Worm (Caenorhabditis elegans) whole organism, young adult: ENCODE results near the gene srsx-33.

Source experiments
- B0019.2 ChIP-seq: fragments of 200-800 bp; sonication (Bioruptor generic); conservative IDR thresholded peaks from 2 replicates; pipeline ENCODE4 v1.3.6; 2022; ENCODE audit warnings: missing genetic modification reagents, missing genetic modification characterization, missing compliant biosample characterization
- B0261.1 ChIP-seq: sonication (generic microtip); optimal IDR thresholded peaks from 2 replicates; lab custom pipeline; 2016; ENCODE audit warnings: mild to moderate bottlenecking, missing genetic modification characterization, moderate library complexity, missing compliant biosample characterization
- C06A6.2 ChIP-seq: fragments of 200-800 bp; sonication (Bioruptor generic); conservative IDR thresholded peaks from 2 replicates; pipeline ENCODE4 v1.3.6; 2022; ENCODE audit warnings: missing genetic modification characterization, missing compliant biosample characterization
- F23B12.7 ChIP-seq: sonication (generic microtip); optimal IDR thresholded peaks from 2 replicates; lab custom pipeline; 2017; ENCODE audit warnings: missing genetic modification characterization, mild to moderate bottlenecking, missing compliant biosample characterization, antibody characterized with exemption, moderate library complexity; ENCODE audit not compliant: insufficient read depth
- F33H1.4 ChIP-seq: fragments of 200-800 bp; sonication (Bioruptor generic); IDR thresholded peaks from 2 replicates; pipeline ENCODE4 v1.3.6; 2022; ENCODE audit warnings: missing genetic modification reagents, missing genetic modification characterization, missing compliant biosample characterization
- F39B2.1 ChIP-seq: fragments of 200-800 bp; sonication (Bioruptor generic); IDR thresholded peaks from 2 replicates; pipeline ENCODE4 v1.3.6; 2022; ENCODE audit warnings: missing genetic modification reagents, missing genetic modification characterization, missing compliant biosample characterization
- F49E8.2 ChIP-seq: sonication (generic microtip); optimal IDR thresholded peaks from 3 replicates; lab custom pipeline; 2017; ENCODE audit warnings: missing genetic modification characterization, mild to moderate bottlenecking, missing compliant biosample characterization, antibody characterized with exemption, moderate library complexity; ENCODE audit not compliant: insufficient read depth
- F57A8.1 ChIP-seq: fragments of 200-800 bp; sonication (Bioruptor generic); optimal IDR thresholded peaks from 2 replicates; lab custom pipeline; 2018; ENCODE audit warnings: mild to moderate bottlenecking, missing genetic modification characterization, moderate library complexity, missing compliant biosample characterization
- F57C9.4 ChIP-seq: sonication (generic microtip); optimal IDR thresholded peaks from 2 replicates; lab custom pipeline; 2017; ENCODE audit warnings: mild to moderate bottlenecking, missing genetic modification characterization, missing compliant biosample characterization
- K12H6.12 ChIP-seq: fragments of 200-800 bp; sonication (Bioruptor generic); optimal IDR thresholded peaks from 2 replicates; lab custom pipeline; 2018; ENCODE audit warnings: mild to moderate bottlenecking, missing genetic modification characterization, missing compliant biosample characterization
- T26A5.8 ChIP-seq: sonication (generic microtip); optimal IDR thresholded peaks from 2 replicates; lab custom pipeline; 2016; ENCODE audit warnings: missing genetic modification characterization, missing compliant biosample characterization
- Y67H2A.10 ChIP-seq: fragments of 200-800 bp; sonication (Bioruptor generic); conservative IDR thresholded peaks from 2 replicates; pipeline ENCODE4 v1.3.6; 2022; ENCODE audit warnings: missing genetic modification reagents, missing genetic modification characterization, missing compliant biosample characterization
- ama-1 ChIP-seq, 3 experiments: fragments of 150-350 bp in 1 of 3; sonication (generic microtip) in 2 of 3; optimal IDR thresholded peaks; 2 replicates each; lab custom pipeline; 2014 to 2018; ENCODE audit warnings: missing biosample characterization in 2 of 3, missing genetic modification characterization in 2 of 3, missing genetic modification reagents in 2 of 3
- athp-1 ChIP-seq: sonication (generic microtip); optimal IDR thresholded peaks from 2 replicates; lab custom pipeline; 2017; ENCODE audit warnings: mild to moderate bottlenecking, missing genetic modification characterization, missing compliant biosample characterization
- attf-5 ChIP-seq: fragments of 200-800 bp; sonication (Bioruptor generic); optimal IDR thresholded peaks from 2 replicates; lab custom pipeline; 2018; ENCODE audit warnings: mild to moderate bottlenecking, missing genetic modification characterization, missing compliant biosample characterization
- bed-1 ChIP-seq: fragments of 200-800 bp; sonication (Bioruptor generic); IDR thresholded peaks from 2 replicates; pipeline ENCODE4 v1.3.6; 2022; ENCODE audit warnings: missing genetic modification reagents, missing genetic modification characterization, missing compliant biosample characterization
- ccch-3 ChIP-seq: fragments of 200-800 bp; sonication (Bioruptor generic); optimal IDR thresholded peaks from 2 replicates; lab custom pipeline; 2018; ENCODE audit warnings: mild to moderate bottlenecking, missing genetic modification characterization, missing compliant biosample characterization
- chd-7 ChIP-seq: sonication (generic microtip); optimal IDR thresholded peaks from 2 replicates; lab custom pipeline; 2016; ENCODE audit warnings: mild to moderate bottlenecking, missing genetic modification characterization, moderate library complexity, missing compliant biosample characterization
- dpff-1 ChIP-seq: sonication (generic microtip); optimal IDR thresholded peaks from 2 replicates; lab custom pipeline; 2017; ENCODE audit warnings: mild to moderate bottlenecking, missing genetic modification characterization, missing compliant biosample characterization
- egl-44 ChIP-seq: fragments of 200-800 bp; sonication (Bioruptor generic); IDR thresholded peaks from 2 replicates; pipeline ENCODE4 v1.3.6; 2022; ENCODE audit warnings: missing genetic modification reagents, missing genetic modification characterization, missing compliant biosample characterization
- egrh-3 ChIP-seq: fragments of 200-800 bp; sonication (Bioruptor generic); IDR thresholded peaks from 2 replicates; pipeline ENCODE4 v1.3.6; 2022; ENCODE audit warnings: missing genetic modification reagents, missing genetic modification characterization, missing compliant biosample characterization
- fkh-3 ChIP-seq: sonication (generic microtip); optimal IDR thresholded peaks from 2 replicates; lab custom pipeline; 2016; ENCODE audit warnings: mild to moderate bottlenecking, missing genetic modification characterization, missing compliant biosample characterization
- him-1 ChIP-seq: sonication (generic microtip); optimal IDR thresholded peaks from 2 replicates; lab custom pipeline; 2016; ENCODE audit warnings: missing genotype, missing genetic modification reagents, missing genetic modification characterization, missing compliant biosample characterization
- hlh-26 ChIP-seq: fragments of 200-800 bp; sonication (Bioruptor generic); conservative IDR thresholded peaks from 2 replicates; pipeline ENCODE4 v1.3.6; 2022; ENCODE audit warnings: missing genetic modification reagents, missing genetic modification characterization, missing compliant biosample characterization
- hsf-1 ChIP-seq: fragments of 200-800 bp; sonication (Bioruptor generic); IDR thresholded peaks from 2 replicates; pipeline ENCODE4 v1.3.6; 2022; ENCODE audit warnings: missing genetic modification reagents, missing genetic modification characterization, missing compliant biosample characterization
- lin-54 ChIP-seq: fragments of 200-800 bp; sonication (Bioruptor generic); optimal IDR thresholded peaks from 2 replicates; lab custom pipeline; 2018; ENCODE audit warnings: mild to moderate bottlenecking, missing genetic modification characterization, missing compliant biosample characterization
- lsy-27 ChIP-seq: sonication (generic microtip); optimal IDR thresholded peaks from 2 replicates; lab custom pipeline; 2017; ENCODE audit warnings: missing genetic modification characterization, mild to moderate bottlenecking, missing compliant biosample characterization, antibody characterized with exemption, missing genotype, borderline replicate concordance; ENCODE audit not compliant: insufficient read depth
- madf-3 ChIP-seq: fragments of 200-800 bp; sonication (Bioruptor generic); IDR thresholded peaks from 2 replicates; pipeline ENCODE4 v1.3.6; 2022; ENCODE audit warnings: missing genetic modification reagents, missing genetic modification characterization, missing compliant biosample characterization
- madf-8 ChIP-seq: fragments of 200-800 bp; sonication (Bioruptor generic); conservative IDR thresholded peaks from 2 replicates; pipeline ENCODE4 v1.3.6; 2022; ENCODE audit warnings: missing genetic modification reagents, missing genetic modification characterization, missing compliant biosample characterization
- nfyb-1 ChIP-seq: fragments of 200-800 bp; sonication (Bioruptor generic); IDR thresholded peaks from 2 replicates; pipeline ENCODE4 v1.3.6; 2022; ENCODE audit warnings: missing genetic modification reagents, missing genetic modification characterization, missing compliant biosample characterization
- nhr-179 ChIP-seq: sonication (generic microtip); optimal IDR thresholded peaks from 2 replicates; lab custom pipeline; 2016; ENCODE audit warnings: mild to moderate bottlenecking, missing genetic modification characterization, missing compliant biosample characterization
- pha-4 ChIP-seq: fragments of 150-350 bp; sonication (generic microtip); optimal IDR thresholded peaks from 2 replicates; lab custom pipeline; 2014; ENCODE audit warnings: missing biosample characterization, missing genetic modification reagents, missing genetic modification characterization
- rcor-1 ChIP-seq: fragments of 200-800 bp; sonication (Bioruptor generic); IDR thresholded peaks from 2 replicates; pipeline ENCODE4 v1.3.6; 2022; ENCODE audit warnings: missing genetic modification reagents, missing genetic modification characterization, missing compliant biosample characterization
- rec-8 ChIP-seq, 2 experiments: sonication (generic microtip); optimal IDR thresholded peaks; 2 replicates each; lab custom pipeline; 2016; ENCODE audit warnings: mild to moderate bottlenecking in 2 of 2, missing genetic modification characterization in 2 of 2, missing genetic modification reagents in 2 of 2, missing genotype in 2 of 2, missing biosample characterization in 1 of 2, missing compliant biosample characterization in 1 of 2, moderate library complexity in 1 of 2
- repo-1 ChIP-seq: sonication (generic microtip); optimal IDR thresholded peaks from 2 replicates; lab custom pipeline; 2017; ENCODE audit warnings: mild to moderate bottlenecking, missing genetic modification characterization, missing compliant biosample characterization
- sdz-38 ChIP-seq: sonication (generic microtip); optimal IDR thresholded peaks from 2 replicates; lab custom pipeline; 2016; ENCODE audit warnings: missing genotype, missing genetic modification characterization, missing compliant biosample characterization
- sea-2 ChIP-seq: fragments of 200-800 bp; sonication (Bioruptor generic); IDR thresholded peaks from 2 replicates; pipeline ENCODE4 v1.3.6; 2022; ENCODE audit warnings: missing genetic modification characterization, missing compliant biosample characterization
- snpc-1.3 ChIP-seq: sonication (generic microtip); optimal IDR thresholded peaks from 2 replicates; lab custom pipeline; 2017; ENCODE audit warnings: missing genetic modification characterization, mild to moderate bottlenecking, missing compliant biosample characterization, antibody characterized with exemption, moderate library complexity, missing genotype, missing genetic modification reagents; ENCODE audit not compliant: insufficient read depth
- tbp1 ChIP-seq: fragments of 200-800 bp; sonication (Bioruptor generic); optimal IDR thresholded peaks from 2 replicates; lab custom pipeline; 2018; ENCODE audit warnings: mild to moderate bottlenecking, missing genetic modification characterization, missing compliant biosample characterization
- tbx-9 ChIP-seq: sonication (generic microtip); optimal IDR thresholded peaks from 2 replicates; lab custom pipeline; 2016; ENCODE audit warnings: borderline replicate concordance, missing genetic modification characterization, inconsistent platforms, missing compliant biosample characterization
- zim-3 ChIP-seq: sonication (generic microtip); optimal IDR thresholded peaks from 2 replicates; lab custom pipeline; 2017; ENCODE audit warnings: mild to moderate bottlenecking, missing genetic modification characterization, moderate library complexity, missing compliant biosample characterization
- ztf-25 ChIP-seq: fragments of 200-800 bp; sonication (Bioruptor generic); IDR thresholded peaks from 2 replicates; pipeline ENCODE4 v1.3.6; 2022; ENCODE audit warnings: missing genetic modification reagents, missing genetic modification characterization, missing compliant biosample characterization
- ztf-28 ChIP-seq: fragments of 200-800 bp; sonication (Bioruptor generic); IDR thresholded peaks from 2 replicates; pipeline ENCODE4 v1.3.6; 2022; ENCODE audit warnings: missing genetic modification reagents, missing genetic modification characterization, missing compliant biosample characterization

The srsx-33 gene

DNA sequence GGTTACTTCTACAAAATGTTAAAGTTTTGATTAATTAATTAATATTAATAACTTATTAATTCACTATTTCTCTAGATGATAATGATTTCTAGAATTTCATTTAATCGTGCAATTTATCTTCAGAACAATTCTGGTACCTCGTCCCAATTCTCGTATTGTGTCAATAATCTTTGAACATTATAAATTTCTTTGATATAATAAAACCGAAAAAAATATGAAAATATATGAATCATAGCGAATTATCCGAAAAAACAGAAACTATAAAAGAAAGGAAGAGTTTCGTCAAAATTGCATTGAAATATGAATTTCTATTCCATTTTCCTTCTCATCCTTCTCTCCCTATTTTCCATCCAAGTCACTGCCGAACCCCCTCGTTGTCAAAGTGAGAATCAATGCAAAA lies 1.6 kb downstream of the srsx-33 start, which contains the start of gene T19B10.12:
T19B10.12 (plus strand) TSS at position 301 of the 400 bp plus-strand sequence.
- TF ChIP-seq F23B12.7 (tag; lab: Kevin White, UChicago) (no peak), rec-8 (tag; optimal IDR thresholded peaks at IDR 0.05; lab: Kevin White, UChicago) (no peak), T26A5.8 (tag; lab: Kevin White, UChicago) (no peak), dpff-1 (no peak), him-1 (tag; lab: Kevin White, UChicago) (no peak), rcor-1 (GFP tag; lab: Robert Waterston, UW) (no peak), B0261.1 (tag; lab: Kevin White, UChicago) (no peak), athp-1 (no peak), Y67H2A.10 (no peak), ztf-25 (GFP tag; lab: Robert Waterston, UW) (no peak)

DNA sequence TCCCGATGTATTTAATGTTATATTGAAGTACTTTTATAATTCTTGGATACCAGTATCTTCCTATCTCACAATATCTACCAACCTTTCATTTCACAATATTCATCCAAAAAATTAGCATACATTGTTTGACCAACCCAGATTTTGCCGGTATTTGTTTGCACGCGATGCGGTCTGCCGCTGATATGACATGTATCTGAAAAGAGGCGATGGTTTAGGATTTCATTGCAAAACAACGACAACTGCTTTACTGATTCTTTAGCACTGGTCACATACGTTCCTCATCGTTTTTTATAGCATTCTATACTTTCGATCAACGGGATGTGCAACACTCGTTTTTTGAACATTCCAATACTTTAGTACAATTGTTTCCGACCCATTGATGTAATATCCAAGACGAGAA lies 4.5 kb downstream of the srsx-33 start, which contains the start of gene mam-4:
mam-4 (plus strand) TSS at position 301 of the 400 bp plus-strand sequence.
- TF ChIP-seq hsf-1 (GFP tag; lab: Robert Waterston, UW): no peak
- no peak for TF ChIP-seq chd-7 (tag; lab: Kevin White, UChicago)
- TF ChIP-seq F57C9.4 (tag; lab: Kevin White, UChicago): no peak
- TF ChIP-seq egl-44 (GFP tag; lab: Robert Waterston, UW): no peak
- no peak for TF ChIP-seq lin-54
- no peak for TF ChIP-seq tbp1
- no peak for TF ChIP-seq bed-1
- TF ChIP-seq F39B2.1 (GFP tag; lab: Robert Waterston, UW): no peak
- no peak for TF ChIP-seq ama-1 (optimal IDR thresholded peaks at IDR 0.05; lab: Kevin White, UChicago)
- TF ChIP-seq ama-1 (GFP tag; optimal IDR thresholded peaks at IDR 0.05; lab: Kevin White, UChicago): no peak
- TF ChIP-seq attf-5: no peak
- TF ChIP-seq ztf-28: no peak

DNA sequence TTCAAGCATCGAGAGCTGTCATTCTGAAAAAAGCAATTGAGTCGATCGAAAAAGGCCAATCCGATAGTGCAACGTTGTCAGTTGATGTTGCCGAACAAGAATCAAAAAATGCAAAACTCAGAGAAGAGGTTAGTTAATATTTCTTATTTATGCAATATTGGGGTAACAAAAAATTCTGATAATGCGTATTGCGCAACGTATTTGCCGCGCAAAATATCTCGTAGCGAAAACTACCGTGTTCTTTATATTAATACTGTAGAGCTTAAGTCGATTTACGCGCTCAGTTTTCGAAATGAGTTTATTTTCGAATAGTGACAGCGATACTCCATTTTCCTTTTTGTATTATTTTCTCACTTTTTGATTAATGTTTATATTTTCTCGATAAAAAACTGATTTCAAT lies 7.3 kb downstream of the srsx-33 start:
- TF ChIP-seq dpff-1 (no peak), madf-8 (GFP tag; lab: Robert Waterston, UW) (no peak), zim-3 (tag; lab: Kevin White, UChicago) (no peak), egrh-3 (GFP tag; lab: Robert Waterston, UW) (no peak), pha-4 (tag; lab: Kevin White, UChicago) (no peak), F57A8.1 (GFP tag; lab: Kevin White, UChicago) (no peak), him-1 (tag; lab: Kevin White, UChicago) (no peak), ccch-3 (GFP tag; lab: Kevin White, UChicago) (no peak), repo-1 (no peak), B0019.2 (no peak), sea-2 (GFP tag; lab: Robert Waterston, UW) (no peak), madf-3 (GFP tag; lab: Robert Waterston, UW) (no peak), fkh-3 (tag; lab: Kevin White, UChicago) (no peak)

DNA sequence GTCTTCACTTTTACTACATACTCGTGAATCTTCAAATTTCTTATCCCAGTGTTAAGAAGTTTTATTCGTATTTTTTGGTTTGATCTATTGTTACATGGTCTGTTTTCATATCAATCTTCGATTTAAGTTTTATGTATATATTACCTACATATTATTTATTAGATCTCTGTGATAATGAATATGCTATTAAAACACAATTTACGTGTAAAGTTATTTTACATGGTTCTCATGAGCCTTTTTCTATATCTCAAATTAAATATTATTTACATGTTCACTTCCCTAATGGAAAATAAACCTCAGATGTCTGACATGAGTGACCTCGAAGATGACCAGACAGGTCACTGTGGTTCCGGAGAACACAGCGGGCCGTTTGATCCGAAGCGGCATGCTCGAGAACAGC lies 7.8 kb downstream of the srsx-33 start, which contains the start of gene mxl-1:
mxl-1 (plus strand) TSS at position 301 of the 400 bp plus-strand sequence.
- TF ChIP-seq him-1 (tag; lab: Kevin White, UChicago) (no peak), ztf-25 (GFP tag; lab: Robert Waterston, UW) (no peak), sdz-38 (no peak), nhr-179 (no peak), nfyb-1 (GFP tag; lab: Robert Waterston, UW) (no peak), F49E8.2 (tag; lab: Kevin White, UChicago) (no peak), C06A6.2 (GFP tag; lab: Robert Waterston, UW) (no peak), snpc-1.3 (tag; lab: Kevin White, UChicago) (no peak), hlh-26 (GFP tag; lab: Robert Waterston, UW) (no peak), tbx-9 (tag; lab: Kevin White, UChicago) (no peak), lsy-27 (tag; lab: Kevin White, UChicago) (no peak), F33H1.4 (GFP tag; lab: Robert Waterston, UW) (no peak), K12H6.12 (no peak)
